Fruit fly (Drosophila melanogaster): ENCODE results near the gene CG43618.

CG43618 gene

dm6 chr3R:8013121-8014009 is 35.6 kb upstream of the CG43618 start, which contains the start of the genes CG10435 and Pbp95 (continued):
- TF ChIP-seq N (GFP tag; optimal IDR thresholded peaks at IDR 0.05) (no peak), Hr78 (GFP tag; optimal IDR thresholded peaks at IDR 0.05) (no peak), ey (GFP tag; optimal IDR thresholded peaks at IDR 0.05) (peak; percentile 52), sage (GFP tag; optimal IDR thresholded peaks at IDR 0.05) (no peak)

DNA sequence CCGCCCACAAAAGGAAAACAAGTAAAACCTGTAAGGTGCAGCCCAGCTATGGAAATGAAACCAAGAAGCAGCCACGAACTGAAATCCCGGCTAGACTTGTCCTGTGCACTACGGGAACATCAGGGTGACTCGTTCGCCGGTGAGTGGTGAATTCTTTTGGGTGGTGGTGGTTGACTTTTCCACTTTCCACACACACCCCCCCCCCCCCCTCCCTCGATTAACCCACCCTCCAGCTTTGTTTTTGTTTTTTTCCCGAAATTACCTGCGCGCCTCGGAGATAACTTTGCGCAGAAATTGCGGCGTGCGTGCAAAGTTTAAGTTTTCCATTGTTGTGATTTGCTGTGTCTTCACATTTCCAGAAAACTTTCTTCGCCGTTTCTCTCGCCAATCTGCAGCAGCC is 22.5 kb upstream of the CG43618 start:
- no peak for TF ChIP-seq ey (GFP tag; optimal IDR thresholded peaks at IDR 0.05)
- no peak for TF ChIP-seq foxo (GFP tag; optimal IDR thresholded peaks at IDR 0.05)

DNA sequence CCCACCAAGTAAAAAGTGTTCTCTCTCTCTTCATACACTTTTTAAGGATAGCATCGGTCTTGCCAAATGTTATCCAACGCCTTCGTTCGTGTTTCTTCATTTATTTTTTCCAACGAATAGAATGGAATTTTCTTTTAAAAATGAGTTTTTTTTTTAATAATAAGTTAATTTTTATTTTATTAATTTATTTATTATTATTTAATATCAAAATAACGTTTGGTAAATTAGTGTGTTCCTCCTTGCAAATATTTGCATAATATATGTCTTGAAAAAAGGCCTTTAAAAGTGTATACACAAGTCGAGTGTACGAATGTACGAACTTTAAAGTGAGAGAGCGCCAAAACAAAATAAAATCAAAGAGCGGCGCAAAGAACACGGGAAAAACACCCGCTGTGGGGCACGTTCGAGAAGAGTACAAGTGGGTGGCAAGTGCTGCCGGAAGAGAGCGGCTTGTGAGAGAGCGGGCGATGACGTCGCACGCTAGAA is 21.7 kb upstream of the CG43618 start:
- TF ChIP-seq foxo (GFP tag; optimal IDR thresholded peaks at IDR 0.05) (peak in 1 of 2 experiments; percentile 76), Jra (GFP tag; optimal IDR thresholded peaks at IDR 0.05) (no peak), ey (GFP tag; optimal IDR thresholded peaks at IDR 0.05) (peak; percentile 53), h (GFP tag; optimal IDR thresholded peaks at IDR 0.05) (peak; percentile 18), woc (GFP tag; optimal IDR thresholded peaks at IDR 0.05) (peak; percentile 75), fru (GFP tag; optimal IDR thresholded peaks at IDR 0.05) (no peak), Dfd (GFP tag; optimal IDR thresholded peaks at IDR 0.05) (no peak), dmrt93B (GFP tag; optimal IDR thresholded peaks at IDR 0.05) (peak; percentile 65), dl (GFP tag; optimal IDR thresholded peaks at IDR 0.05; ENCODE audit: insufficient read depth in 1 of 2, partially characterized antibody in 2 of 2) (peak; percentile 17 to 28), Rel (GFP tag; optimal IDR thresholded peaks at IDR 0.05) (peak; percentile 22), Rel (tag; optimal IDR thresholded peaks at IDR 0.05) (peak; percentile 51), rgr (GFP tag; optimal IDR thresholded peaks at IDR 0.05) (peak; percentile 84), sv (GFP tag; optimal IDR thresholded peaks at IDR 0.05) (peak; percentile 12), br (GFP tag; optimal IDR thresholded peaks at IDR 0.05) (peak; percentile 62), Dif (GFP tag; optimal IDR thresholded peaks at IDR 0.05; ENCODE audit: partially characterized antibody) (peak; percentile 55), sage (GFP tag; optimal IDR thresholded peaks at IDR 0.05) (peak; percentile 67), HLH106 (tag; optimal IDR thresholded peaks at IDR 0.05) (peak; percentile 82), psq (GFP tag; optimal IDR thresholded peaks at IDR 0.05) (peak; percentile 85), jim (GFP tag; optimal IDR thresholded peaks at IDR 0.05) (no peak), OdsH (GFP tag; optimal IDR thresholded peaks at IDR 0.05) (peak; percentile 81), Sp1 (GFP tag; optimal IDR thresholded peaks at IDR 0.05) (peak; percentile 90)

- TF ChIP-seq OdsH (GFP tag; optimal IDR thresholded peaks at IDR 0.05) (peak; percentile 63), dsf (GFP tag; optimal IDR thresholded peaks at IDR 0.05; ENCODE audit: borderline replicate concordance) (no peak), CrebA (GFP tag; optimal IDR thresholded peaks at IDR 0.05; ENCODE audit: borderline replicate concordance) (no peak), tai (GFP tag; optimal IDR thresholded peaks at IDR 0.05) (no peak), Hnf4 (GFP tag; optimal IDR thresholded peaks at IDR 0.05) (no peak), GATAd (GFP tag; optimal IDR thresholded peaks at IDR 0.05) (no peak), Hr83 (GFP tag; optimal IDR thresholded peaks at IDR 0.05; ENCODE audit: poor library complexity, severe bottlenecking) (no peak), pan (optimal IDR thresholded peaks at IDR 0.05) (no peak), dmrt93B (GFP tag; optimal IDR thresholded peaks at IDR 0.05) (peak; percentile 30), woc (GFP tag; optimal IDR thresholded peaks at IDR 0.05) (peak; percentile 91), Mio (GFP tag; optimal IDR thresholded peaks at IDR 0.05) (no peak), rgr (GFP tag; optimal IDR thresholded peaks at IDR 0.05) (peak; percentile 66), Vsx2 (GFP tag; optimal IDR thresholded peaks at IDR 0.05; ENCODE audit: partially characterized antibody) (no peak), N (GFP tag; optimal IDR thresholded peaks at IDR 0.05) (no peak), psq (GFP tag; optimal IDR thresholded peaks at IDR 0.05) (peak; percentile 61), Hr78 (GFP tag; optimal IDR thresholded peaks at IDR 0.05) (no peak), Dfd (GFP tag; optimal IDR thresholded peaks at IDR 0.05) (no peak), CG9705 (GFP tag; optimal IDR thresholded peaks at IDR 0.05) (peak; percentile 46), jim (GFP tag; optimal IDR thresholded peaks at IDR 0.05) (no peak), Dif (GFP tag; optimal IDR thresholded peaks at IDR 0.05; ENCODE audit: partially characterized antibody) (no peak), Rel (GFP tag; optimal IDR thresholded peaks at IDR 0.05) (peak; percentile 2), Rel (tag; optimal IDR thresholded peaks at IDR 0.05) (peak; percentile 96), Myc (optimal IDR thresholded peaks at IDR 0.05) (no peak), sage (GFP tag; optimal IDR thresholded peaks at IDR 0.05) (peak; percentile 63), brk (GFP tag; optimal IDR thresholded peaks at IDR 0.05) (no peak), ey (GFP tag; optimal IDR thresholded peaks at IDR 0.05) (peak; percentile 59), CG32264 (GFP tag; optimal IDR thresholded peaks at IDR 0.05) (peak; percentile 14), usp (GFP tag; optimal IDR thresholded peaks at IDR 0.05) (no peak), foxo (GFP tag; optimal IDR thresholded peaks at IDR 0.05) (peak in 1 of 2 experiments; percentile 76), dl (GFP tag; optimal IDR thresholded peaks at IDR 0.05; ENCODE audit: insufficient read depth in 1 of 2, partially characterized antibody in 2 of 2) (no peak), Abd-B (GFP tag; optimal IDR thresholded peaks at IDR 0.05) (no peak), sv (GFP tag; optimal IDR thresholded peaks at IDR 0.05) (no peak), h (GFP tag; optimal IDR thresholded peaks at IDR 0.05) (peak; percentile 75), HLH106 (tag; optimal IDR thresholded peaks at IDR 0.05) (peak; percentile 74), Jra (GFP tag; optimal IDR thresholded peaks at IDR 0.05) (no peak), br (GFP tag; optimal IDR thresholded peaks at IDR 0.05) (peak; percentile 67), fru (GFP tag; optimal IDR thresholded peaks at IDR 0.05) (peak; percentile 79)
Measured at dm6 chr3R:8029496-8030013, 19.4 kb upstream of the CG43618 start, which contains the start of gene ImpE3. Gene ImpE3 (minus strand): TSS chr3R:8029546.

Data from whole organism, wandering third instar larva.